Worm (Caenorhabditis elegans): ENCODE measurements around the gene ttc-17.

DNA sequence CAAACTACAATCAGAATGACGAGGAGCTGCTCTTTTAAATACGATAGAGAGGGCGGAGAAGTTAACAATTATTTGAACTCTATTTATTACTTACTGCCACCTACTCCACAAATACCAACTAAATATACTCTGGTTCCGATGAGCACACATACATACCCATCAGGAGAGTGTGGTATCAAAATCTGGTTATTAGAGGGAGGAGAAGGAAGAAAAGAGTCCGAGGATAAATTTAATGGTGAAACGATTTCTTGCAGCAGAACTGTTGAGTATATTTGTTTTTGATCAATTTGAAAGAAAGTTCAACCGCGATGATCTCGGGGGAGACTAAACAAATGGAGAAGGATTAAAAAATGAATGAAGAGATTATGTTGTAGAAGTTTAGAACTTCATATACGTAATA, 27.9 kb upstream of the ttc-17 start, which contains the start of gene H14N18.4:
- TF ChIP-seq unc-98 (GFP tag; IDR thresholded peaks at IDR 0.05) (no peak), ets-5 (GFP tag; IDR thresholded peaks at IDR 0.05) (no peak), lin-14 (GFP tag; optimal IDR thresholded peaks at IDR 0.05) (no peak), tlp-1 (tag; optimal IDR thresholded peaks at IDR 0.05) (no peak), fos-1 (tag; optimal IDR thresholded peaks at IDR 0.05) (no peak), nhr-11 (tag; optimal IDR thresholded peaks at IDR 0.05) (no peak), snu-23 (GFP tag; optimal IDR thresholded peaks at IDR 0.05) (no peak), dpl-1 (GFP tag; optimal IDR thresholded peaks at IDR 0.05) (no peak), elt-2 (tag; optimal IDR thresholded peaks at IDR 0.05) (no peak)

Data from whole organism, L1 larva.